Fruit fly (Drosophila melanogaster): Measurements from ENCODE around the gene CG31643.

CG31643 gene

DNA sequence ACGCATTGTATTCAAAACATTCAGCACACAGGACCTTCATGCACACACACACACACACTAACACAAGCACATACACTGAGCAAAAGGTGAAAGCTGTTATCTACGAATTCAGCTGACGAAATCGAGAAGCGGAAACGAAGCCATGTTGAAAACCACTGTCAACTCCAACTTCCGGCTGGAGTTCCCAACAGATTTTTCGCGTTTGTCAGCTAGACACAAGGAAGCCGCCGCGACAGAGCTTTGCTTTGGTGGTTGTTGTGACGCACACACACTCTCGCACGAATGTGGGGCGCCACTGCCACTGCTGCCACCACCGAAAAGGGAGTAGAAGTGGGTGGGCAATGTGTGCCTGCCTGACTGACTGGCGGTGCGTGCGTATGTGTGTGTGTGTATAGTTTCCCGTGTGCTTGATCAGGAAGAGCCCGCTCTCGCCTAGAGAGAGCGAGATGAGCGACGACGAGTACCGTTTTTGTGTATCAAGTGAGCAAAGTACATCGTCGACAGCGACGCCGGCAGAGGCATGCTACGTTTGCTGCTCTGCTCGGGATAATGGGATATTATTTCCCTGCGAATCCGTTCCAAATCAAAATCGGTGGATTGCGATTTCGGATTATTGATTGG lies 40.2 kb upstream of the CG31643 start (continued):
- TF ChIP-seq HLHmδ (GFP tag; optimal IDR thresholded peaks at IDR 0.05) (peak; percentile 68), hth (optimal IDR thresholded peaks at IDR 0.05) (no peak), CG1233 (GFP tag; optimal IDR thresholded peaks at IDR 0.05) (peak; percentile 73), Fer2 (tag; optimal IDR thresholded peaks at IDR 0.05) (peak; percentile 50), CG2875 (GFP tag; optimal IDR thresholded peaks at IDR 0.05) (peak; percentile 49), CG8089 (GFP tag; optimal IDR thresholded peaks at IDR 0.05) (no peak), fd96Cb (tag; optimal IDR thresholded peaks at IDR 0.05) (peak; percentile 10), sisA (GFP tag; IDR thresholded peaks at IDR 0.05) (no peak), CG13624 (GFP tag; optimal IDR thresholded peaks at IDR 0.05) (peak; percentile 3), BtbVII (GFP tag; optimal IDR thresholded peaks at IDR 0.05) (peak; percentile 79), Dfd (GFP tag; optimal IDR thresholded peaks at IDR 0.05) (no peak), CG3281 (GFP tag; optimal IDR thresholded peaks at IDR 0.05) (peak; percentile 61), CG33213 (GFP tag; optimal IDR thresholded peaks at IDR 0.05) (no peak), Hmx (GFP tag; optimal IDR thresholded peaks at IDR 0.05) (no peak), CG17829 (tag; optimal IDR thresholded peaks at IDR 0.05) (peak; percentile 11), gem (tag; optimal IDR thresholded peaks at IDR 0.05) (no peak), CG14965 (GFP tag; optimal IDR thresholded peaks at IDR 0.05; ENCODE audit: borderline replicate concordance) (no peak), sima (GFP tag; optimal IDR thresholded peaks at IDR 0.05) (no peak), CG10147 (GFP tag; optimal IDR thresholded peaks at IDR 0.05) (peak; percentile 29), Nf-YA (GFP tag; IDR thresholded peaks at IDR 0.05) (no peak), prd (optimal IDR thresholded peaks at IDR 0.05) (no peak), prd (GFP tag; IDR thresholded peaks at IDR 0.05) (no peak), en (GFP tag; optimal IDR thresholded peaks at IDR 0.05) (peak; percentile 13), Eip74EF (GFP tag; optimal IDR thresholded peaks at IDR 0.05) (peak in 1 of 2 experiments; percentile 51), CG3847 (GFP tag; IDR thresholded peaks at IDR 0.05) (no peak), lov (optimal IDR thresholded peaks at IDR 0.05) (no peak), lov (GFP tag; IDR thresholded peaks at IDR 0.05) (no peak), HHEX (GFP tag; optimal IDR thresholded peaks at IDR 0.05) (peak; percentile 77), lab (GFP tag; optimal IDR thresholded peaks at IDR 0.05) (peak; percentile 88), Rx (GFP tag; IDR thresholded peaks at IDR 0.05) (no peak), CG11093 (GFP tag; IDR thresholded peaks at IDR 0.05) (no peak), tin (GFP tag; optimal IDR thresholded peaks at IDR 0.05) (no peak), grn (GFP tag; optimal IDR thresholded peaks at IDR 0.05) (no peak), Doc2 (GFP tag; IDR thresholded peaks at IDR 0.05) (no peak), NC2β (GFP tag; optimal IDR thresholded peaks at IDR 0.05) (no peak), CG6813 (GFP tag; optimal IDR thresholded peaks at IDR 0.05) (peak; percentile 78), CG9437 (GFP tag; optimal IDR thresholded peaks at IDR 0.05) (peak; percentile 6), knrl (GFP tag; IDR thresholded peaks at IDR 0.05; ENCODE audit: partially characterized antibody) (no peak), Dek (tag; optimal IDR thresholded peaks at IDR 0.05) (no peak), dan (GFP tag; IDR thresholded peaks at IDR 0.05) (no peak), CG12236 (GFP tag; optimal IDR thresholded peaks at IDR 0.05) (no peak), CG15073 (GFP tag; optimal IDR thresholded peaks at IDR 0.05) (no peak), Sox100B (GFP tag; optimal IDR thresholded peaks at IDR 0.05) (peak; percentile 75), Dref (GFP tag; IDR thresholded peaks at IDR 0.05) (no peak), CG13775 (GFP tag; optimal IDR thresholded peaks at IDR 0.05) (peak; percentile 20), CG11398 (GFP tag; optimal IDR thresholded peaks at IDR 0.05) (no peak), btn (GFP tag; optimal IDR thresholded peaks at IDR 0.05) (peak; percentile 15), tna (GFP tag; IDR thresholded peaks at IDR 0.05; ENCODE audit: partially characterized antibody) (no peak), hbn (GFP tag; IDR thresholded peaks at IDR 0.05; ENCODE audit: partially characterized antibody) (no peak), luna (GFP tag; optimal IDR thresholded peaks at IDR 0.05) (no peak), Nf-YC (tag; optimal IDR thresholded peaks at IDR 0.05) (peak; percentile 67)

All from whole organism, embryonic.